Fruit fly (Drosophila melanogaster) whole organism, embryonic: ENCODE data around the gene synr.

Experiments
- CG10209 ChIP-seq: fragments of 200-800 bp; sonication (Bioruptor generic); optimal IDR thresholded peaks from 3 replicates; lab custom pipeline; 2017; ENCODE audit warnings: missing biosample characterization, mild to moderate bottlenecking, missing genetic modification characterization, missing genetic modification reagents
- Sin3A ChIP-seq: fragments of >200 bp; optimal IDR thresholded peaks from 2 replicates; lab custom pipeline; 2018
- fd64A ChIP-seq: fragments of 200-800 bp; sonication (Bioruptor generic); optimal IDR thresholded peaks from 3 replicates; lab custom pipeline; 2018; ENCODE audit warnings: missing biosample characterization, mild to moderate bottlenecking, missing genetic modification characterization
- gcm ChIP-seq: fragments of 200-800 bp; sonication (Bioruptor generic); optimal IDR thresholded peaks from 2 replicates; lab custom pipeline; 2019; ENCODE audit warnings: missing biosample characterization, mild to moderate bottlenecking, missing genetic modification characterization, moderate library complexity

- no peak for TF ChIP-seq fd64A (GFP tag; lab: Kevin White, UChicago)
- no peak for TF ChIP-seq gcm
- no peak for TF ChIP-seq Sin3A (lab: Kevin White, UChicago)
- no peak for TF ChIP-seq CG10209
Observed at dm6 chr2L:4973731-4974415, 31.3 kb downstream of the synr start, which contains the start of gene mRpL28.
